Worm (Caenorhabditis elegans) whole organism, L4/young adult: Measurements from ENCODE around the gene T11B7.2.
A peak's percentile ranks its signal among the peaks of the same experiment; 100 is the strongest.

ENCODE experiments used
- W03F9.2 ChIP-seq: fragments of 150-350 bp; optimal IDR thresholded peaks from 2 replicates; lab custom pipeline; 2014; ENCODE audit warnings: missing biosample characterization, missing genetic modification characterization
- dao-5 ChIP-seq: sonication (generic microtip); optimal IDR thresholded peaks from 2 replicates; lab custom pipeline; 2016; ENCODE audit warnings: missing genotype, missing genetic modification characterization, moderate library complexity, missing compliant biosample characterization
- him-1 ChIP-seq: sonication (generic microtip); optimal IDR thresholded peaks from 2 replicates; lab custom pipeline; 2016; ENCODE audit warnings: missing genotype, missing genetic modification reagents, missing genetic modification characterization, missing compliant biosample characterization

The T11B7.2 gene

ce11 chrIV:8822598-8822997 lies 21.8 kb downstream of the T11B7.2 start:
- TF ChIP-seq him-1 (no peak), W03F9.2 (no peak), dao-5 (tag; lab: Kevin White, UChicago) (no peak)

DNA sequence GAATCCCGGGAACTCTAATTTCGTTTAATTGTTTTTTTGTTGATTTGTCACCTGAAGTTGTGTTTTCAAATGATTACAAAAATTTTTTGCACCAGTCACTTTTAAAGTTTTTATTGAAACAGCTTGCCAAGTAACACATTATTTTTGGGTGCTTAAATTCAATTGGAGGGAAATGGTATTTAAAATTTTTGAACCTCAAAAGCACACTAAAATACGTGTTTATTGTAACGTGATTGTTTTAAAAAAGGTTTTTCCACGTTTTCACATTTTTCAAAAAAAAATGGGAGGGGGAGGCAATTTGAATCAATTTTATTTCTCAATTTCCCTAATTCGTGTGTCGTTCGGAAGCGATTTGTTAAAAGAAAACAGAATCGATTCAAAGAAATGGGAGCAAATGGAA lies 23.2 kb downstream of the T11B7.2 start, which contains the start of gene T28C6.5:
TSS of gene T28C6.5 (plus strand) at position 301 of the 400 bp plus-strand sequence.
- TF ChIP-seq dao-5 (tag; lab: Kevin White, UChicago) = no peak
- TF ChIP-seq W03F9.2 = no peak
- TF ChIP-seq him-1 = no peak

DNA sequence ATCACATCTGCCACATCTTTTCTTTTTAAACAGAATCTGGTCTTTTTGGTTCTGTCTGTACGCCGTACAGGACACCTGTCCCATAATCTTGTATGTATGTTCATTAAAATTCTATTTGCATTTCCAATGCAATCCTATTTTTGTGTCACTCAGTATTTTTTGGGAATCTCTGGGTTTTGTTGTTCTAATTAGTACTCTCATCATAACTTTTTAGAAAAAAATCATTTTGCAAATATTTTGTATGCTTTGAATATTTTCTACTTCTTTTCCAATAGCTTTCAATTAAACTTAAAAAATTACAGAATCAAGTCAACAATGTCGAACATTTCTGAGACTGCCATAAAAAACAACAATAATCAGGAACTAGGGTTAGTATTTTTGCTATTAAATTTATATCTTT lies 24.3 kb downstream of the T11B7.2 start, which contains the start of gene T28C6.3:
TSS of gene T28C6.3 (plus strand) at position 301 of the 400 bp plus-strand sequence.
- no peak for TF ChIP-seq him-1
- no peak for TF ChIP-seq dao-5 (tag; lab: Kevin White, UChicago)
- no peak for TF ChIP-seq W03F9.2

- TF ChIP-seq dao-5 (tag; lab: Kevin White, UChicago) (no peak), him-1 (no peak), W03F9.2 (no peak)
Observed at ce11 chrIV:8819471-8819870, 24.9 kb downstream of the T11B7.2 start.

DNA sequence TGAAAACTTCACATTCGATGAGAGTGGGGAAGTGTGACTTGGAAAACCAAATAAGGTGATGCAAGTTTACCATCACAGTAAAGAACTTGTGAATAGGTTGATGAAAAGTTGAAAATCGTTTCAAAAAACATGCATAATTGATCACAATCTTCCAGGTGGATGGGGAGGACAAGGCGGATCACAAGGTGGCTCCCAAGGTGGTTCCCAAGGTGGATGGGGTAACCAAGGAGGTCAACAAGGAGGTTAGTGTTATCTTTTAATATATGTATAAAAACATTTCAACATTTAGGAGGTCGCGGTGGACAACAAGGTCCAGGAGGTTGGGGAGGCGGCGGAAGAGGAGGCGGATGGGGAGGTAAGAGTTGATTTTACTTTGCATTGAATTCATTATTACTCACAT lies 26.7 kb downstream of the T11B7.2 start, which contains the start of gene T28C6.10:
TSS of gene T28C6.10 (plus strand) at position 301 of the 400 bp plus-strand sequence.
- TF ChIP-seq him-1 = no peak

- no peak for TF ChIP-seq dao-5 (tag; lab: Kevin White, UChicago)
- no peak for TF ChIP-seq W03F9.2
- no peak for TF ChIP-seq him-1
Observed at ce11 chrIV:8816617-8817016, 27.7 kb downstream of the T11B7.2 start.

DNA sequence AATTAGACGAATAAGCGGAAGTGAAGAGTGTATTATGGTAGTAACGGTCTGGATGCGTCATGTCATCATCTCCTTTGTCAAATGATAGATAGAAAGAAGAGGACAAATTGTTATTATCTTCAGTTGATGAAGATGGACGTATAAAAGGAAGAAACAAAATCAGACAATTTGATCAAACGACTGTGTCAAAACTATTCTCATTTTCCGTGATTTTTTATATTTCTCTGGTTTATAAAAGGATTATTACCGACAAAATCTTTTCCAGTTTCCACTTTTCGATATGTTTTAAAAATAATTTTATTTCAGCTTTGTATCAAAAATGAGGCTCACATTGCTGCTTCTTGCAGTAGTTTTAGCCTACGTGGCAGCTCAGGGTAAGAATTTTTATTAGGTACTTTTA lies 28.3 kb downstream of the T11B7.2 start, which contains the start of gene grsp-2:
TSS of gene grsp-2 (plus strand) at position 301 of the 400 bp plus-strand sequence.
- TF ChIP-seq him-1 (no peak), W03F9.2 (no peak), dao-5 (tag; lab: Kevin White, UChicago) (no peak)

DNA sequence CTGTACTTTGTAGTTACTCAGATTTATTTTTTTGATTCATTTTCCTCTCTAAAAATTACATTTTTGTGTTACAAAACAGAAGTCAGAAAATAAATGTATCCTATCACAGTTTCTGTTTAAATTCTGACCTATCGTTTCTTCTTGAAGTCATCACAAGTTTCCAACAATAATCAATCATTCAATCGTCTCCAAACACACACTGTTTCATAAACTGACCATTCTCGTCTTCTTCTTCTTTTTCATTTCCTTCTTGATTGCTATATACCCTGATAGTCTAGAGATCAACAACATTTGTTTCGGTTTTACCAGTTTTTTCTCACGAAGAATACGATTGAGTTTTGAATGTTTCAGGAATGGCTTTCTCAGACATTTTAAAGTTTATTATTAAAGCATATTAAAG lies 29.2 kb downstream of the T11B7.2 start:
- no peak for TF ChIP-seq W03F9.2
- TF ChIP-seq him-1 = no peak
- TF ChIP-seq dao-5 (tag; lab: Kevin White, UChicago) = no peak

DNA sequence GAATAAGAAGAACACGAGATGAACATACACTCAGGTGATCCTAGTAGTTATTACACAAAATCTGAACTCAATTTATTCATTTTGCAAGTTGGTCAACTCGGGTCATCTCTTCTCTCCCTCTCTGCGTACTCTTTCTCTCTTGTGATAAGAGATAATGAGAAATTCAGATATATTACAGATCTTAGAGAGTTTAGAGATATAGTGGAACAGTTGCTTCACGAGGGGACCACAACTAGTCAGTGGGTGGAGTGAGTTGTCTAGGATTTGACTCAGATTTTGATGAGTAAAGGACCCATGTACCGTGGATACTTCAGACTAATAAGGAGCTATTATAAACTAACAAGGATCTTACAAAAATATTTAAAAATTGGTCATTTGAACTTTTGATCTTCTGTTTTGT lies 30.7 kb downstream of the T11B7.2 start, which contains the start of gene exc-5:
TSS of gene exc-5 (minus strand) at position 57 of the 400 bp plus-strand sequence.
- TF ChIP-seq W03F9.2 = no peak
- no peak for TF ChIP-seq dao-5 (tag; lab: Kevin White, UChicago)
- no peak for TF ChIP-seq him-1

DNA sequence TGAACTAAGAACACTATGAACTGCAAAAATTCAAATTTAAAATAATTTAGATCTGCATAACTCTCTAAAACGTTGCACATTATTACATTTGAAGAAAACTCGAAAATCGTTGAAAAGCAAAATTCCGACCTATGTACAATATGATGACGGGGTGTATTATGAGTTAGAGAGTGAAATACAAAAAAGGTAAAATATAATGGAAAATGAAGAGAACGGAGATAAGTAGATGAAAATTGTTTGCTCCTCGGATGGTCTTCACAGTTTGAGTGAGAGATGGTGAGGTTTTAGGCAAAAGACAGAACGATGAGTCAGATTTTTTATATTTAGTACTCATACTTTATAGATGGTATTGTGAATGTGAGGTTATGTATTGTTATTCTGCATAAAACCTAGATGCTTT lies 37.0 kb downstream of the T11B7.2 start:
- no peak for TF ChIP-seq him-1
- no peak for TF ChIP-seq dao-5 (tag; lab: Kevin White, UChicago)
- no peak for TF ChIP-seq W03F9.2

ce11 chrIV:8798255-8798654 lies 46.1 kb downstream of the T11B7.2 start, which contains the start of gene clec-182:
Gene clec-182, minus strand, starts transcription at chrIV:8798355.
- TF ChIP-seq dao-5 (tag; lab: Kevin White, UChicago) = no peak
- TF ChIP-seq him-1 = no peak
- no peak for TF ChIP-seq W03F9.2

DNA sequence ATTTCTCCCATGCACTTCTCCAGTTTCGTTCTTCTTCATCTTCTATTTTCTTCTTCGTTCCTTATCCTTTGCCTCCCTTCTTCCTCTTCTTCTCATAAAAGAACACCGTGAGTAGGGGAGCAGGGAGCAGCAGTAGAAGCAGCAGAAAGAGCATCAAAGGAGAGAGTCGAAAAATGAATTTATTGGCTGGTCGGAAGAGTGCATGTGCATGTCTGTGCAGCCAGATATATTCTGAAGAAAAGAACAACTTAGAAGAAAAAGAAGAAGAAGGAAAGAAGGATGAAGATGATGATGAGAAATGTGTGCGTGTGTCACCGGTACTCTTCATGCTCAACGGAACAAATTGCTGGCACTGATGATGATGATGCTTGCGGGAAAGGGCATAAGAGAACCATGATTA lies 48.1 kb downstream of the T11B7.2 start:
- TF ChIP-seq dao-5 (tag; lab: Kevin White, UChicago) = no peak
- no peak for TF ChIP-seq W03F9.2
- TF ChIP-seq him-1 = peak; percentile 73

DNA sequence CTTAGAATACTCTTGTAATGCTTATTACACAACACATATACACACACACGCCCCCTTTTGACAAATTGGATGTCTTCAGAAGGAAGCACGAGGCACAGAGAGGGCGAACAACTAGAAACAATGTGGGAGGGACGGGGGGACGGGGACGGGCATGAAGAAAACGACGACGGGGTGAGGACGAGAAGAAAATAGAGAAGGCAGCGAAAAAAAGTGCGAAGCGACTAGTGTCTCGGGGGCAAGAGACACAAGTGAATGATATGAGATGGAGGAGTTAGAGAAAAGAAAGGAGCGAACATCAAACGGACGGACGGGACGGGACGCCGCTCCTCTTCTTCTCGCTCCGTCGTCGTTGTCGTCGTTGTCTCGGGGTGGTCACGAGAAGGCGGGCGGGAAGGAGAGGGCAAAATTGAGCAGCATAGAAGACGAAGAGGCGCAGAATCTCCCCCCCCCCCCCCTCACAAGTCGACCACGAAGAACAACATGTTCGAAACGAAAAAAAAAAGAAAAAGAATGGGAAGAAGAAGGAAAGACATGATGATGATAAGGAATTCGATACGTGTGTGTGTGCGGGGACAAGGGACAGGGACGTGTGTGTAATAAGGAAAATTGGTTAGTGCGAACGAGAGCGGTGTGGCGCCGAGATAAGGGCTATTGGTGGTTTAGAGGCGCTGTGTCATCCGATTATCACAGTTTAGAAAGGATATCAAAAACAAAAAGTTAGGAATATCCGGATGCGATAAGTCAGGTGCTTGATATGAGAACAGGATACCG lies 49.3 kb downstream of the T11B7.2 start:
- TF ChIP-seq dao-5 (tag; lab: Kevin White, UChicago) (no peak), W03F9.2 (peak; percentile 67), him-1 (peak; percentile 90)
